Worm (Caenorhabditis elegans): Measurements from ENCODE around the gene W08F4.13.

DNA sequence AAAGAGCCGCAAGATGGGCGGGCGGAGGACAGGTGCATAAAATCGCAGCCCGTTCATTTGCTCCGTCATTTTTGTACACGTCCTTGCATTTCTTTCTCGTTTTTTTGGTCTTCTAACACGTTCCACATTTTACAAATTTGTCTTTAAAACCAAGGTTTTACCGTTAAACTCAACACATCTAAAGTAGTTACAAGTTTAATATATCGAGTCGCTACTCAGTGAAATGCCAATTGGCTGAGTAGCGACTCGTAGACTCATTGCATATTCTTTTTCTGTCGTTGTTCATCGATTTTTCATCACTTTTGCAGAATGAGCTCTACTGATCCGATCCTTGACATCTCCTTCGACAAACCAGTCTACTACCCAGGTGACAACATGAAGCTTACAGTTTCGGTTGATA is 42.6 kb downstream of the W08F4.13 start, which contains the start of gene arrd-1:
- TF ChIP-seq ztf-23 (GFP tag; IDR thresholded peaks at IDR 0.05) (no peak), med-1 (GFP tag; optimal IDR thresholded peaks at IDR 0.05; ENCODE audit: insufficient read depth) (no peak), cog-1 (tag; optimal IDR thresholded peaks at IDR 0.05) (no peak), T22C8.4 (GFP tag; IDR thresholded peaks at IDR 0.05) (no peak), klf-2 (GFP tag; conservative IDR thresholded peaks at IDR 0.05) (no peak), flt-1 (GFP tag; IDR thresholded peaks at IDR 0.05) (no peak), tab-1 (GFP tag; IDR thresholded peaks at IDR 0.05) (no peak), ref-1 (GFP tag; conservative IDR thresholded peaks at IDR 0.05) (no peak)
